Fruit fly (Drosophila melanogaster) whole organism, embryonic: Measurements from ENCODE around the gene CG32371.

ENCODE experiments used
- CG10147 ChIP-seq: fragments of 200-800 bp; sonication (Bioruptor generic); optimal IDR thresholded peaks from 2 replicates; lab custom pipeline; 2019; ENCODE audit warnings: missing biosample characterization, mild to moderate bottlenecking, missing genetic modification characterization, moderate library complexity
- CG10209 ChIP-seq: fragments of 200-800 bp; sonication (Bioruptor generic); optimal IDR thresholded peaks from 3 replicates; lab custom pipeline; 2017; ENCODE audit warnings: missing biosample characterization, mild to moderate bottlenecking, missing genetic modification characterization, missing genetic modification reagents
- CG11504 ChIP-seq: fragments of 200-800 bp; sonication (Bioruptor generic); optimal IDR thresholded peaks from 3 replicates; lab custom pipeline; 2019; ENCODE audit warnings: missing biosample characterization, mild to moderate bottlenecking, missing genetic modification characterization, moderate library complexity
- CG11695 ChIP-seq: fragments of 200-800 bp; sonication (Bioruptor generic); IDR thresholded peaks from 3 replicates; pipeline ENCODE4 v1.3.6; 2022; ENCODE audit warnings: missing biosample characterization, missing genetic modification characterization
- CG11696 ChIP-seq: fragments of 200-800 bp; sonication (Bioruptor generic); IDR thresholded peaks from 2 replicates; pipeline ENCODE4 v1.3.6; 2022; ENCODE audit warnings: missing biosample characterization, missing genetic modification characterization
- CG12155 ChIP-seq: fragments of 200-800 bp; sonication (Bioruptor generic); optimal IDR thresholded peaks from 3 replicates; lab custom pipeline; 2016; ENCODE audit warnings: missing biosample characterization, missing genetic modification characterization
- CG13624 ChIP-seq: fragments of 200-800 bp; sonication (Bioruptor generic); optimal IDR thresholded peaks from 2 replicates; lab custom pipeline; 2016; ENCODE audit warnings: missing biosample characterization, missing genetic modification characterization
- CG15269 ChIP-seq: fragments of 200-800 bp; sonication (Bioruptor generic); optimal IDR thresholded peaks from 2 replicates; lab custom pipeline; 2018; ENCODE audit warnings: missing biosample characterization, mild to moderate bottlenecking, missing genetic modification characterization, moderate library complexity
- CG17359 ChIP-seq: fragments of 200-800 bp; sonication (Bioruptor generic); optimal IDR thresholded peaks from 3 replicates; lab custom pipeline; 2018; ENCODE audit warnings: missing biosample characterization, mild to moderate bottlenecking, missing genetic modification characterization, moderate library complexity
- CG2116 ChIP-seq: fragments of 200-800 bp; sonication (Bioruptor generic); optimal IDR thresholded peaks from 3 replicates; lab custom pipeline; 2018; ENCODE audit warnings: missing biosample characterization, mild to moderate bottlenecking, missing genetic modification characterization
- CG2202 ChIP-seq: fragments of 200-800 bp; sonication (Bioruptor generic); optimal IDR thresholded peaks from 2 replicates; lab custom pipeline; 2018; ENCODE audit warnings: missing biosample characterization, mild to moderate bottlenecking, missing genetic modification characterization
- CG2712 ChIP-seq: fragments of 200-800 bp; optimal IDR thresholded peaks from 3 replicates; lab custom pipeline; 2019; ENCODE audit warnings: missing biosample characterization, mild to moderate bottlenecking, missing genetic modification characterization, moderate library complexity
- CG31365 ChIP-seq: fragments of 200-800 bp; sonication (Bioruptor generic); optimal IDR thresholded peaks from 2 replicates; lab custom pipeline; 2018; ENCODE audit warnings: missing biosample characterization, mild to moderate bottlenecking, missing genetic modification characterization
- CG6791 ChIP-seq: fragments of 200-800 bp; sonication (Bioruptor generic); IDR thresholded peaks from 3 replicates; pipeline ENCODE4 v1.3.6; 2022; ENCODE audit warnings: missing biosample characterization, missing genetic modification characterization; ENCODE audit not compliant: partially characterized antibody
- CG7556 ChIP-seq: fragments of 200-800 bp; sonication (Bioruptor generic); optimal IDR thresholded peaks from 2 replicates; lab custom pipeline; 2017; ENCODE audit warnings: missing biosample characterization, mild to moderate bottlenecking, missing genetic modification characterization
- CG7839 ChIP-seq: fragments of 200-800 bp; sonication (Bioruptor generic); optimal IDR thresholded peaks from 3 replicates; lab custom pipeline; 2018; ENCODE audit warnings: missing biosample characterization, mild to moderate bottlenecking, missing genetic modification characterization, moderate library complexity
- CG8478 ChIP-seq: fragments of >200 bp; optimal IDR thresholded peaks from 2 replicates; lab custom pipeline; 2018
- CG9215 ChIP-seq: fragments of 200-800 bp; sonication (Bioruptor generic); IDR thresholded peaks from 2 replicates; pipeline ENCODE4 v1.3.6; 2022; ENCODE audit warnings: missing biosample characterization, missing genetic modification characterization
- CG9727 ChIP-seq: fragments of 200-800 bp; sonication (Bioruptor generic); optimal IDR thresholded peaks from 3 replicates; lab custom pipeline; 2017; ENCODE audit warnings: missing biosample characterization, mild to moderate bottlenecking, missing genetic modification characterization
- Dfd ChIP-seq, 2 experiments: fragments of >200 bp; optimal IDR thresholded peaks; 2 replicates each; lab custom pipeline; 2017; ENCODE audit warnings: missing biosample characterization in 2 of 2, missing genetic modification characterization in 2 of 2
- Drgx ChIP-seq: fragments of 200-800 bp; sonication (Bioruptor generic); IDR thresholded peaks from 2 replicates; pipeline ENCODE4 v1.3.6; 2022; ENCODE audit warnings: missing biosample characterization, missing genetic modification characterization
- E2f2 ChIP-seq: fragments of 200-800 bp; sonication (Bioruptor generic); IDR thresholded peaks from 2 replicates; pipeline ENCODE4 v1.3.6; 2022; ENCODE audit warnings: missing biosample characterization, missing genetic modification characterization
- HmgD ChIP-seq: fragments of 200-800 bp; sonication (Bioruptor generic); optimal IDR thresholded peaks from 3 replicates; lab custom pipeline; 2016; ENCODE audit warnings: missing biosample characterization, missing genetic modification characterization
- NC2α ChIP-seq: fragments of 200-800 bp; sonication (Bioruptor generic); optimal IDR thresholded peaks from 2 replicates; lab custom pipeline; 2016; ENCODE audit warnings: missing biosample characterization, missing genetic modification characterization
- NfI ChIP-seq: fragments of 200-800 bp; sonication (Bioruptor generic); optimal IDR thresholded peaks from 3 replicates; lab custom pipeline; 2018; ENCODE audit warnings: missing biosample characterization, mild to moderate bottlenecking, missing genetic modification characterization, moderate library complexity
- Side ChIP-seq: fragments of 200-800 bp; sonication (Bioruptor generic); optimal IDR thresholded peaks from 2 replicates; lab custom pipeline; 2016; ENCODE audit warnings: missing biosample characterization, missing genetic modification characterization
- Sin3A ChIP-seq: fragments of >200 bp; optimal IDR thresholded peaks from 2 replicates; lab custom pipeline; 2018
- Vsx1 ChIP-seq: fragments of 200-800 bp; sonication (Bioruptor generic); optimal IDR thresholded peaks from 2 replicates; lab custom pipeline; 2017; ENCODE audit warnings: missing biosample characterization, mild to moderate bottlenecking, missing genetic modification characterization, missing genetic modification reagents
- Xrp1 ChIP-seq: fragments of 200-800 bp; sonication (Bioruptor generic); IDR thresholded peaks from 2 replicates; pipeline ENCODE4 v1.3.6; 2022; ENCODE audit warnings: missing biosample characterization, missing genetic modification characterization
- ara ChIP-seq: fragments of 200-800 bp; sonication (Bioruptor generic); IDR thresholded peaks from 2 replicates; pipeline ENCODE4 v1.3.6; 2022; ENCODE audit warnings: missing biosample characterization, missing genetic modification characterization
- br ChIP-seq: fragments of >200 bp; optimal IDR thresholded peaks from 2 replicates; lab custom pipeline; 2017
- crp ChIP-seq, 2 experiments: fragments of 200-800 bp; sonication (Bioruptor generic); optimal IDR thresholded peaks; 2 replicates in 1 of 2; 3 replicates in 1 of 2; lab custom pipeline; 2017; ENCODE audit warnings: missing biosample characterization in 2 of 2, missing genetic modification characterization in 2 of 2, mild to moderate bottlenecking in 1 of 2, moderate library complexity in 1 of 2
- da ChIP-seq: fragments of 200-800 bp; sonication (Bioruptor generic); optimal IDR thresholded peaks from 2 replicates; lab custom pipeline; 2016; ENCODE audit warnings: missing biosample characterization, missing genetic modification characterization
- dimm ChIP-seq: fragments of 200-800 bp; sonication (Bioruptor generic); IDR thresholded peaks from 2 replicates; pipeline ENCODE4 v1.3.6; 2022; ENCODE audit warnings: missing biosample characterization, missing genetic modification characterization
- ewg ChIP-seq: fragments of 200-800 bp; sonication (Bioruptor generic); optimal IDR thresholded peaks from 3 replicates; lab custom pipeline; 2017; ENCODE audit warnings: mild to moderate bottlenecking, missing biosample characterization, missing genetic modification reagents, missing genetic modification characterization
- gem ChIP-seq: fragments of 200-800 bp; sonication (Bioruptor generic); optimal IDR thresholded peaks from 2 replicates; lab custom pipeline; 2019; ENCODE audit warnings: missing biosample characterization, mild to moderate bottlenecking, missing genetic modification characterization, moderate library complexity
- hkb ChIP-seq, 2 experiments: fragments of 200-800 bp in 1 of 2; fragments of >200 bp in 1 of 2; sonication (Bioruptor generic) in 1 of 2; IDR thresholded peaks in 1 of 2; optimal IDR thresholded peaks in 1 of 2; 2 replicates each; pipeline versions ENCODE4 v1.3.6 to Lab custom; 2017 to 2022; ENCODE audit warnings: missing biosample characterization in 1 of 2, missing genetic modification characterization in 1 of 2
- ind ChIP-seq: fragments of 200-800 bp; sonication (Bioruptor generic); optimal IDR thresholded peaks from 3 replicates; lab custom pipeline; 2016; ENCODE audit warnings: missing biosample characterization, missing genetic modification characterization
- kah ChIP-seq: fragments of 200-800 bp; sonication (Bioruptor generic); optimal IDR thresholded peaks from 2 replicates; lab custom pipeline; 2018; ENCODE audit warnings: missing biosample characterization, mild to moderate bottlenecking, missing genetic modification characterization
- lab ChIP-seq: fragments of 200-800 bp; sonication (Bioruptor generic); optimal IDR thresholded peaks from 3 replicates; lab custom pipeline; 2017; ENCODE audit warnings: missing biosample characterization, missing genetic modification characterization, mild to moderate bottlenecking, moderate library complexity, missing genetic modification reagents
- lola ChIP-seq, 3 experiments: fragments of >200 bp in 2 of 3; fragments of 200-800 bp in 1 of 3; sonication (Bioruptor generic) in 1 of 3; optimal IDR thresholded peaks; 2 replicates each; lab custom pipeline; 2017 to 2019; ENCODE audit warnings: missing biosample characterization in 3 of 3, missing genetic modification characterization in 3 of 3, mild to moderate bottlenecking in 1 of 3, moderate library complexity in 1 of 3
- mam ChIP-seq: fragments of 200-800 bp; sonication (Bioruptor generic); optimal IDR thresholded peaks from 3 replicates; lab custom pipeline; 2016; ENCODE audit warnings: missing biosample characterization, missing genetic modification characterization
- nerfin-1 ChIP-seq: fragments of 200-800 bp; sonication (Bioruptor generic); optimal IDR thresholded peaks from 3 replicates; lab custom pipeline; 2019; ENCODE audit warnings: missing biosample characterization, mild to moderate bottlenecking, missing genetic modification characterization, moderate library complexity
- oc ChIP-seq: fragments of 200-800 bp; sonication (Bioruptor generic); optimal IDR thresholded peaks from 2 replicates; lab custom pipeline; 2018; ENCODE audit warnings: missing biosample characterization, mild to moderate bottlenecking, missing genetic modification characterization, moderate library complexity
- ranshi ChIP-seq: fragments of 200-800 bp; sonication (Bioruptor generic); IDR thresholded peaks from 2 replicates; pipeline ENCODE4 v1.3.6; 2022; ENCODE audit warnings: missing biosample characterization, missing genetic modification characterization
- slbo ChIP-seq: fragments of 200-800 bp; sonication (Bioruptor generic); IDR thresholded peaks from 2 replicates; pipeline ENCODE4 v1.3.6; 2022; ENCODE audit warnings: missing biosample characterization, missing genetic modification characterization
- slou ChIP-seq: fragments of 200-800 bp; sonication (Bioruptor generic); optimal IDR thresholded peaks from 3 replicates; lab custom pipeline; 2016; ENCODE audit warnings: missing biosample characterization, missing genetic modification characterization
- so ChIP-seq: fragments of 200-800 bp; sonication (Bioruptor generic); IDR thresholded peaks from 3 replicates; pipeline ENCODE4 v1.3.6; 2022; ENCODE audit warnings: missing biosample characterization, missing genetic modification characterization
- tap ChIP-seq: fragments of 200-800 bp; optimal IDR thresholded peaks from 3 replicates; lab custom pipeline; 2019; ENCODE audit warnings: missing biosample characterization, mild to moderate bottlenecking, missing genetic modification characterization, moderate library complexity
- unpg ChIP-seq: fragments of 200-800 bp; sonication (Bioruptor generic); optimal IDR thresholded peaks from 3 replicates; lab custom pipeline; 2018; ENCODE audit warnings: missing biosample characterization, mild to moderate bottlenecking, missing genetic modification characterization, moderate library complexity
- zfh1 ChIP-seq: fragments of 200-800 bp; sonication (Bioruptor generic); IDR thresholded peaks from 3 replicates; pipeline ENCODE4 v1.3.6; 2022; ENCODE audit warnings: missing biosample characterization, missing genetic modification characterization

CG32371 gene

DNA sequence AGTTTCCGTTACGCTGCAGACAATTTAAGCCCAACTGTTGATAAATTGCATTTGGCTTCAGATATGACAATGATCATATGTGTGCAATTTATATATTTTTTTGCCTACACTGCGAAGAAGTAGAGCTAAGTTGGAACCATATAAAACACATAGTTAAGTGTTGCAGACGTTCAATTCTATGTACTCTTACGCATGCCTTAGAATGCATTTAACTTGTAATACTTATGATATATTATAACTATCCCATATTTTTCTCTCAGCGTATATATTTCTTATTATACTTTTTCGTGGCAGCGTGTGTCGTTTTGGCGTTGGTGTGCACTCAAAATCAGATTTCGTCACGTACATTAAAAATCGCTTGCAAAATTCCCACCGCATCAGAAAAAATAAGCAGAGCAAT is 15.2 kb upstream of the CG32371 start (continued):
- no peak for TF ChIP-seq CG2116 (GFP tag; lab: Kevin White, UChicago)
- TF ChIP-seq CG10209 (GFP tag; lab: Kevin White, UChicago), result peak; percentile 30
- no peak for TF ChIP-seq NfI (GFP tag; lab: Kevin White, UChicago)
- TF ChIP-seq Dfd (GFP tag; optimal IDR thresholded peaks at IDR 0.05; lab: Kevin White, UChicago), result no peak
- peak; percentile 47 for TF ChIP-seq CG11504 (tag; lab: Kevin White, UChicago)
- TF ChIP-seq dimm, result no peak
- no peak for TF ChIP-seq hkb (optimal IDR thresholded peaks at IDR 0.05; lab: Kevin White, UChicago)
- peak; percentile 64 for TF ChIP-seq hkb (GFP tag; IDR thresholded peaks at IDR 0.05; lab: Robert Waterston, UW)
- TF ChIP-seq ewg (GFP tag; lab: Kevin White, UChicago), result no peak
- TF ChIP-seq CG15269, result peak; percentile 55
- TF ChIP-seq mam (GFP tag; lab: Kevin White, UChicago), result peak; percentile 17
- no peak for TF ChIP-seq NC2α (GFP tag; lab: Kevin White, UChicago)
- TF ChIP-seq CG7839 (tag; lab: Kevin White, UChicago), result peak; percentile 47
- TF ChIP-seq lab (GFP tag; lab: Kevin White, UChicago), result peak; percentile 43
- no peak for TF ChIP-seq lola (GFP tag; optimal IDR thresholded peaks at IDR 0.05; lab: Kevin White, UChicago)
- no peak for TF ChIP-seq CG9215 (GFP tag; lab: Robert Waterston, UW)
- no peak for TF ChIP-seq nerfin-1 (tag; lab: Kevin White, UChicago)
- TF ChIP-seq E2f2 (GFP tag; lab: Robert Waterston, UW), result peak; percentile 16; the same call in 1 of the 2 replicates
- TF ChIP-seq tap, result peak; percentile 16
- peak; percentile 72 for TF ChIP-seq slbo
- peak; percentile 5 for TF ChIP-seq CG2712 (tag; lab: Kevin White, UChicago)
- TF ChIP-seq Vsx1 (GFP tag; lab: Kevin White, UChicago), result no peak
- TF ChIP-seq CG31365 (tag; lab: Kevin White, UChicago), result no peak
- peak; percentile 39 for TF ChIP-seq unpg (GFP tag; lab: Kevin White, UChicago)
- no peak for TF ChIP-seq br
- no peak for TF ChIP-seq CG6791 (GFP tag; lab: Robert Waterston, UW)
- TF ChIP-seq oc (tag; lab: Kevin White, UChicago), result no peak
- no peak for TF ChIP-seq CG2202 (tag; lab: Kevin White, UChicago)
- no peak for TF ChIP-seq Sin3A
- no peak for TF ChIP-seq HmgD
- peak; percentile 44; the same call in 1 of the 3 replicates for TF ChIP-seq CG11695 (GFP tag; lab: Robert Waterston, UW)
- TF ChIP-seq crp (GFP tag; optimal IDR thresholded peaks at IDR 0.05; lab: Kevin White, UChicago), result no peak
- TF ChIP-seq CG8478, result no peak
- TF ChIP-seq so (GFP tag; lab: Robert Waterston, UW), result peak; percentile 52; the same call in 1 of the 3 replicates
- peak; percentile 19; the same call in 1 of the 2 replicates for TF ChIP-seq Xrp1
- no peak for TF ChIP-seq zfh1
- TF ChIP-seq ind (GFP tag; lab: Kevin White, UChicago), result peak; percentile 38
- TF ChIP-seq CG17359 (tag; lab: Kevin White, UChicago), result peak; percentile 32
- TF ChIP-seq CG10147 (GFP tag; lab: Kevin White, UChicago), result no peak
- TF ChIP-seq CG11696 (GFP tag; lab: Robert Waterston, UW), result no peak
- TF ChIP-seq ranshi (GFP tag; lab: Robert Waterston, UW), result peak; percentile 33; the same call in 1 of the 2 replicates
- peak; percentile 9 for TF ChIP-seq CG12155 (GFP tag; lab: Kevin White, UChicago)
- no peak for TF ChIP-seq Side (GFP tag; lab: Kevin White, UChicago)
- TF ChIP-seq CG7556, result no peak
- no peak for TF ChIP-seq slou (GFP tag; lab: Kevin White, UChicago)
- no peak for TF ChIP-seq da
- no peak for TF ChIP-seq CG13624
- no peak for TF ChIP-seq kah
- TF ChIP-seq CG9727, result peak; percentile 10
- peak; percentile 83 for TF ChIP-seq Drgx (GFP tag; lab: Robert Waterston, UW)
- no peak for TF ChIP-seq ara
- TF ChIP-seq gem (tag; lab: Kevin White, UChicago), result peak; percentile 44
